Worm (Caenorhabditis elegans): ENCODE results near the gene pqn-74.

Gene pqn-74

ce11 chrIV:13364869-13365268 lies 33.7 kb upstream of the pqn-74 start, which contains the start of gene srsx-25:
srsx-25 (plus strand) TSS chrIV:13365169.
- TF ChIP-seq tbx-37 (GFP tag; conservative IDR thresholded peaks at IDR 0.05) (no peak), hmg-4 (GFP tag; optimal IDR thresholded peaks at IDR 0.05) (no peak), ceh-36 (tag; optimal IDR thresholded peaks at IDR 0.05) (no peak), F13C5.2 (tag; optimal IDR thresholded peaks at IDR 0.05) (no peak), flt-1 (GFP tag; IDR thresholded peaks at IDR 0.05) (no peak), aly-1 (tag; optimal IDR thresholded peaks at IDR 0.05) (no peak), ama-1 (optimal IDR thresholded peaks at IDR 0.05) (no peak), B0310.2 (tag; optimal IDR thresholded peaks at IDR 0.05) (no peak), sea-1 (GFP tag; conservative IDR thresholded peaks at IDR 0.05) (no peak), tbx-11 (GFP tag; IDR thresholded peaks at IDR 0.05) (no peak), ets-7 (tag; optimal IDR thresholded peaks at IDR 0.05) (no peak)

DNA sequence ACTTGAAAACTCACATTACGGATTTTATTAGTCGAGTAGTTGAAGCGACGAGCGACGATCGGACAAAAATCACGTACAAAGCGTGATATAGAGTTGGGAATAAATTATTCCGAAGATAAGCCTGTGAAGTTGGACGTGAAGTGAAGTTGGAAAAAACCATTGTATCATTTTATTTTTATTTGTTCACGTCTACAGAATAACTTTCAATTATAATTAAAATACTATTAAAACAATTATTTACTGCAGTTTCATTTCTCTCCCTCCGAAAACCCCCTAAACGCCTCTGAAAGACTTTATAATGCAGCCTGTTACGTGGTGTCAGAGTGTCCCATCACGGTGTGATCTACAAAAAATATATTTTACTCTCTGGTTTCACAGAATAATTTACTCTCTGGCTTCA lies 28.9 kb upstream of the pqn-74 start, which contains the start of gene Y62E10A.3:
TSS of gene Y62E10A.3 (minus strand) at position 101 of the 400 bp plus-strand sequence.
- TF ChIP-seq aly-1 (tag; optimal IDR thresholded peaks at IDR 0.05) = no peak
- TF ChIP-seq hmg-4 (GFP tag; optimal IDR thresholded peaks at IDR 0.05) = no peak
- TF ChIP-seq F13C5.2 (tag; optimal IDR thresholded peaks at IDR 0.05) = no peak
- no peak for TF ChIP-seq ceh-13 (GFP tag; optimal IDR thresholded peaks at IDR 0.05)
- no peak for TF ChIP-seq ets-7 (tag; optimal IDR thresholded peaks at IDR 0.05)
- TF ChIP-seq B0310.2 (tag; optimal IDR thresholded peaks at IDR 0.05) = no peak
- no peak for TF ChIP-seq ceh-36 (tag; optimal IDR thresholded peaks at IDR 0.05)
- no peak for TF ChIP-seq tbx-37 (GFP tag; conservative IDR thresholded peaks at IDR 0.05)
- TF ChIP-seq tbx-11 (GFP tag; IDR thresholded peaks at IDR 0.05) = no peak
- TF ChIP-seq ama-1 (optimal IDR thresholded peaks at IDR 0.05) = no peak

DNA sequence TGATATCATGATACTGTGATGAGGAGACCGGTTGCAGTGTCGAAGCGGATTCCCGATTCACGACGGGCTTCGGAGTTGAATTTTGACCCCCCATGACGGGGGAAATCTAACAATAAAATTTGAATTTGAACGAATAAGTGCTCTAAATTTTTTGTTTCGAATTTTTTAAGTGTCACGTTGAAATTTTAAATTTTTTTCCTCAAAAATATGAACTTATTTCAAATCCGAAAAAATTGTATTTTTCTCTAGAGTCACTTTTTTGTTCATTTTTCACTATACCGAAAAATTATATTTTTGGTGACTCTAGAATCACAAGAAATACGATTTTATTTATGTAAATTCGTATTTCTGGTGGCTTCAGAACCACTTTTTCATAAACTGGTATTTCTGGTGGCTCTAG lies 27.3 kb upstream of the pqn-74 start, which contains the start of gene W02A2.8:
TSS of gene W02A2.8 (minus strand) at position 101 of the 400 bp plus-strand sequence.
- no peak for TF ChIP-seq F13C5.2 (tag; optimal IDR thresholded peaks at IDR 0.05)
- TF ChIP-seq B0310.2 (tag; optimal IDR thresholded peaks at IDR 0.05) = no peak
- TF ChIP-seq ama-1 (optimal IDR thresholded peaks at IDR 0.05) = no peak
- no peak for TF ChIP-seq tbx-37 (GFP tag; conservative IDR thresholded peaks at IDR 0.05)
- no peak for TF ChIP-seq pes-1 (GFP tag; IDR thresholded peaks at IDR 0.05)
- TF ChIP-seq ets-7 (tag; optimal IDR thresholded peaks at IDR 0.05) = no peak

ce11 chrIV:13356005-13356404 lies 24.8 kb upstream of the pqn-74 start:
- TF ChIP-seq flt-1 (GFP tag; IDR thresholded peaks at IDR 0.05) = no peak
- TF ChIP-seq sea-1 (GFP tag; conservative IDR thresholded peaks at IDR 0.05) = no peak
- no peak for TF ChIP-seq hmg-4 (GFP tag; optimal IDR thresholded peaks at IDR 0.05)
- TF ChIP-seq tra-4 (tag; optimal IDR thresholded peaks at IDR 0.05) = no peak
- TF ChIP-seq ceh-13 (GFP tag; optimal IDR thresholded peaks at IDR 0.05) = no peak
- no peak for TF ChIP-seq ama-1 (optimal IDR thresholded peaks at IDR 0.05)
- no peak for TF ChIP-seq ets-7 (tag; optimal IDR thresholded peaks at IDR 0.05)
- TF ChIP-seq hmbx-1 (tag; optimal IDR thresholded peaks at IDR 0.05) = no peak
- no peak for TF ChIP-seq F13C5.2 (tag; optimal IDR thresholded peaks at IDR 0.05)
- TF ChIP-seq hnd-1 (tag; optimal IDR thresholded peaks at IDR 0.05) = no peak
- TF ChIP-seq tbx-37 (GFP tag; conservative IDR thresholded peaks at IDR 0.05) = no peak

ce11 chrIV:13354044-13354443 lies 22.8 kb upstream of the pqn-74 start:
- no peak for TF ChIP-seq tra-4 (tag; optimal IDR thresholded peaks at IDR 0.05)
- TF ChIP-seq ama-1 (optimal IDR thresholded peaks at IDR 0.05) = no peak

ce11 chrIV:13353143-13353773 lies 22.1 kb upstream of the pqn-74 start, which contains the start of the genes rec-8 and mex-5:
rec-8 (minus strand) TSS chrIV:13353193.
mex-5 (plus strand) TSS chrIV:13353723.
- no peak for TF ChIP-seq ama-1 (optimal IDR thresholded peaks at IDR 0.05)
- TF ChIP-seq flt-1 (GFP tag; IDR thresholded peaks at IDR 0.05) = no peak
- no peak for TF ChIP-seq ets-7 (tag; optimal IDR thresholded peaks at IDR 0.05)
- TF ChIP-seq hnd-1 (tag; optimal IDR thresholded peaks at IDR 0.05) = no peak
- no peak for TF ChIP-seq tbx-37 (GFP tag; conservative IDR thresholded peaks at IDR 0.05)
- TF ChIP-seq tra-4 (tag; optimal IDR thresholded peaks at IDR 0.05) = no peak
- no peak for TF ChIP-seq ceh-36 (tag; optimal IDR thresholded peaks at IDR 0.05)
- no peak for TF ChIP-seq sea-1 (GFP tag; conservative IDR thresholded peaks at IDR 0.05)
- TF ChIP-seq tbx-11 (GFP tag; IDR thresholded peaks at IDR 0.05) = no peak
- no peak for TF ChIP-seq hmg-4 (GFP tag; optimal IDR thresholded peaks at IDR 0.05)
- TF ChIP-seq hmbx-1 (tag; optimal IDR thresholded peaks at IDR 0.05) = no peak
- no peak for TF ChIP-seq B0310.2 (tag; optimal IDR thresholded peaks at IDR 0.05)
- no peak for TF ChIP-seq pes-1 (GFP tag; IDR thresholded peaks at IDR 0.05)
- TF ChIP-seq ceh-13 (GFP tag; optimal IDR thresholded peaks at IDR 0.05) = no peak

ce11 chrIV:13348592-13348991 lies 17.4 kb upstream of the pqn-74 start, which contains the start of gene W02A2.12:
W02A2.12 (minus strand) TSS chrIV:13348831.
- TF ChIP-seq hmbx-1 (tag; optimal IDR thresholded peaks at IDR 0.05) = no peak
- TF ChIP-seq ama-1 (optimal IDR thresholded peaks at IDR 0.05) = no peak
- no peak for TF ChIP-seq tbx-11 (GFP tag; IDR thresholded peaks at IDR 0.05)
- TF ChIP-seq tra-4 (tag; optimal IDR thresholded peaks at IDR 0.05) = no peak
- no peak for TF ChIP-seq aly-1 (tag; optimal IDR thresholded peaks at IDR 0.05)
- no peak for TF ChIP-seq hnd-1 (tag; optimal IDR thresholded peaks at IDR 0.05)
- TF ChIP-seq tbx-37 (GFP tag; conservative IDR thresholded peaks at IDR 0.05) = no peak
- no peak for TF ChIP-seq pes-1 (GFP tag; IDR thresholded peaks at IDR 0.05)
- TF ChIP-seq scrt-1 (GFP tag; IDR thresholded peaks at IDR 0.05) = no peak
- TF ChIP-seq B0310.2 (tag; optimal IDR thresholded peaks at IDR 0.05) = no peak
- TF ChIP-seq ceh-36 (tag; optimal IDR thresholded peaks at IDR 0.05) = no peak

DNA sequence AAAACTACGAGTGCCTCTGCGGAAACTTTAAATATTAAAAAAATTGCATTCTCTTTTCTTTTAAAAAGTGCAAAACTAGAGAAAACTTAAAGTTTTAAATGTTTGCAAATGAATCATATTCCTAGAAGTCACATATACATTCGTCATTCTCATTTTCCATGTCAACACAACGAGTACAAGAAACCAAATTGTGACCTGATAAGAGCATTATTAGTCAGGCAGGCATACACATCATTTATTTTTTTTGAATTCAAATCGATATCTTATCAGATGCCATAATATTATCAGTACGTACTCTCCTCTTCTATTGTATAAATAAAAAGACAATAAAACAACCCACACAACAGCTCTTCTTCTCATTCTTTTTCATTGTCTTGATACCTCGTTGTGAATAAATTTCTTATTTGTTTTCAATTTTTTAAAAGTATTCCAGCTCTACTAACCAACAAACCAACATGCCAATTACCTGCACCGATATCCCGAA lies 16.1 kb upstream of the pqn-74 start, which contains the start of gene W02A2.9:
TSS of gene W02A2.9 (plus strand) at position 434 of the 484 bp plus-strand sequence.
- TF ChIP-seq ceh-13 (GFP tag; optimal IDR thresholded peaks at IDR 0.05) = no peak
- TF ChIP-seq ama-1 (optimal IDR thresholded peaks at IDR 0.05) = no peak
- TF ChIP-seq tbx-11 (GFP tag; IDR thresholded peaks at IDR 0.05) = no peak
- no peak for TF ChIP-seq F13C5.2 (tag; optimal IDR thresholded peaks at IDR 0.05)
- TF ChIP-seq aly-1 (tag; optimal IDR thresholded peaks at IDR 0.05) = no peak
- TF ChIP-seq B0310.2 (tag; optimal IDR thresholded peaks at IDR 0.05) = no peak
- TF ChIP-seq hmbx-1 (tag; optimal IDR thresholded peaks at IDR 0.05) = no peak
- TF ChIP-seq flt-1 (GFP tag; IDR thresholded peaks at IDR 0.05) = no peak

Data from whole organism, early embryonic.